Worm (Caenorhabditis elegans) whole organism, L2 larva: ENCODE results near the gene elt-3.

ENCODE experiments used
- F13H6.1 ChIP-seq: sonication (generic microtip); optimal IDR thresholded peaks from 2 replicates; lab custom pipeline; 2016; ENCODE audit warnings: missing genetic modification characterization, missing compliant biosample characterization
- alr-1 ChIP-seq: fragments of 150-350 bp; optimal IDR thresholded peaks from 2 replicates; lab custom pipeline; 2014; ENCODE audit warnings: missing biosample characterization, missing genetic modification characterization
- aly-2 ChIP-seq: fragments of 150-350 bp; optimal IDR thresholded peaks from 2 replicates; lab custom pipeline; 2014; ENCODE audit warnings: missing biosample characterization, missing genetic modification characterization
- blmp-1 ChIP-seq: sonication (generic microtip); optimal IDR thresholded peaks from 2 replicates; lab custom pipeline; 2017; ENCODE audit warnings: missing genetic modification characterization, mild to moderate bottlenecking, missing compliant biosample characterization, antibody characterized with exemption, moderate library complexity; ENCODE audit not compliant: insufficient read depth
- ceh-16 ChIP-seq: fragments of 150-350 bp; optimal IDR thresholded peaks from 2 replicates; lab custom pipeline; 2014; ENCODE audit warnings: missing biosample characterization, missing genetic modification characterization
- crh-2 ChIP-seq: sonication (generic microtip); optimal IDR thresholded peaks from 2 replicates; lab custom pipeline; 2017; ENCODE audit warnings: missing biosample characterization, missing genetic modification characterization
- dmd-4 ChIP-seq: sonication (generic microtip); optimal IDR thresholded peaks from 2 replicates; lab custom pipeline; 2017; ENCODE audit warnings: missing biosample characterization, missing genetic modification characterization
- elt-1 ChIP-seq: fragments of 150-350 bp; optimal IDR thresholded peaks from 2 replicates; lab custom pipeline; 2014; ENCODE audit warnings: missing biosample characterization, missing genetic modification characterization
- elt-3 ChIP-seq: sonication (generic microtip); optimal IDR thresholded peaks from 2 replicates; lab custom pipeline; 2017; ENCODE audit warnings: missing biosample characterization, missing genetic modification characterization
- fos-1 ChIP-seq: fragments of 150-350 bp; optimal IDR thresholded peaks from 2 replicates; lab custom pipeline; 2014; ENCODE audit warnings: missing biosample characterization, missing genetic modification characterization
- lin-11 ChIP-seq: fragments of 150-350 bp; sonication (generic microtip); optimal IDR thresholded peaks from 2 replicates; lab custom pipeline; 2014; ENCODE audit warnings: missing biosample characterization, missing genetic modification characterization, inconsistent platforms, mixed read lengths
- lin-13 ChIP-seq: fragments of 150-350 bp; optimal IDR thresholded peaks from 2 replicates; lab custom pipeline; 2014; ENCODE audit warnings: missing biosample characterization, missing genetic modification reagents, missing genetic modification characterization
- lin-39 ChIP-seq: fragments of 150-350 bp; optimal IDR thresholded peaks from 2 replicates; lab custom pipeline; 2014; ENCODE audit warnings: missing biosample characterization, missing genetic modification reagents, missing genetic modification characterization
- mab-5 ChIP-seq: fragments of 150-350 bp; optimal IDR thresholded peaks from 2 replicates; lab custom pipeline; 2014; ENCODE audit warnings: missing biosample characterization, missing genetic modification characterization
- mdl-1 ChIP-seq, 2 experiments: fragments of 150-350 bp in 1 of 2; sonication (generic microtip) in 1 of 2; optimal IDR thresholded peaks; 2 replicates each; lab custom pipeline; 2017; ENCODE audit warnings: missing biosample characterization in 2 of 2, missing genetic modification characterization in 2 of 2
- nhr-10 ChIP-seq: sonication (generic microtip); optimal IDR thresholded peaks from 2 replicates; lab custom pipeline; 2017; ENCODE audit warnings: missing biosample characterization, missing genetic modification characterization
- nhr-11 ChIP-seq: fragments of 150-350 bp; optimal IDR thresholded peaks from 2 replicates; lab custom pipeline; 2014; ENCODE audit warnings: missing biosample characterization, missing genetic modification characterization
- nhr-12 ChIP-seq: fragments of 150-350 bp; optimal IDR thresholded peaks from 2 replicates; lab custom pipeline; 2014; ENCODE audit warnings: missing biosample characterization, missing genetic modification characterization
- nhr-129 ChIP-seq: fragments of 150-350 bp; optimal IDR thresholded peaks from 2 replicates; lab custom pipeline; 2014; ENCODE audit warnings: missing biosample characterization, missing genetic modification characterization
- nhr-23 ChIP-seq: fragments of 150-350 bp; optimal IDR thresholded peaks from 2 replicates; lab custom pipeline; 2014; ENCODE audit warnings: missing biosample characterization, missing genetic modification reagents, missing genetic modification characterization
- nhr-237 ChIP-seq: fragments of 150-350 bp; optimal IDR thresholded peaks from 2 replicates; lab custom pipeline; 2014; ENCODE audit warnings: missing biosample characterization, missing genetic modification characterization
- nhr-25 ChIP-seq: fragments of 150-350 bp; sonication (generic microtip); optimal IDR thresholded peaks from 3 replicates; lab custom pipeline; 2014; ENCODE audit warnings: missing biosample characterization, missing genetic modification characterization
- nhr-6 ChIP-seq: fragments of 150-350 bp; optimal IDR thresholded peaks from 2 replicates; lab custom pipeline; 2014; ENCODE audit warnings: missing biosample characterization, missing genetic modification characterization
- sem-4 ChIP-seq: fragments of 150-350 bp; optimal IDR thresholded peaks from 2 replicates; lab custom pipeline; 2014; ENCODE audit warnings: missing biosample characterization, missing genetic modification reagents, missing genetic modification characterization
- sma-3 ChIP-seq: sonication (generic microtip); optimal IDR thresholded peaks from 2 replicates; lab custom pipeline; 2016; ENCODE audit warnings: missing genetic modification reagents, missing genetic modification characterization, missing compliant biosample characterization
- sma-9 ChIP-seq, 2 experiments: fragments of 150-350 bp in 1 of 2; sonication (generic microtip) in 1 of 2; optimal IDR thresholded peaks; 2 replicates each; lab custom pipeline; 2014 to 2016; ENCODE audit warnings: missing genetic modification characterization in 2 of 2, mild to moderate bottlenecking in 1 of 2, missing biosample characterization in 1 of 2, missing compliant biosample characterization in 1 of 2, missing genetic modification reagents in 1 of 2, moderate library complexity in 1 of 2
- snpc-4 ChIP-seq: fragments of 150-350 bp; optimal IDR thresholded peaks from 2 replicates; lab custom pipeline; 2014; ENCODE audit warnings: missing biosample characterization, missing genetic modification characterization
- unc-62 ChIP-seq: fragments of 150-350 bp; optimal IDR thresholded peaks from 2 replicates; lab custom pipeline; 2014; ENCODE audit warnings: missing biosample characterization, missing genetic modification reagents, missing genetic modification characterization
- zag-1 ChIP-seq: fragments of 150-350 bp; optimal IDR thresholded peaks from 2 replicates; lab custom pipeline; 2014; ENCODE audit warnings: missing biosample characterization, missing genetic modification characterization
- ztf-1 ChIP-seq: fragments of 200-800 bp; sonication (Bioruptor generic); conservative IDR thresholded peaks from 2 replicates; pipeline ENCODE4 v1.3.6; 2022; ENCODE audit warnings: missing genetic modification characterization, missing compliant biosample characterization
- ztf-11 ChIP-seq: sonication (generic microtip); optimal IDR thresholded peaks from 2 replicates; lab custom pipeline; 2017; ENCODE audit warnings: missing biosample characterization, missing genetic modification characterization
- ztf-4 ChIP-seq: fragments of 150-350 bp; optimal IDR thresholded peaks from 2 replicates; lab custom pipeline; 2014; ENCODE audit warnings: missing biosample characterization, missing genetic modification characterization

The elt-3 gene

DNA sequence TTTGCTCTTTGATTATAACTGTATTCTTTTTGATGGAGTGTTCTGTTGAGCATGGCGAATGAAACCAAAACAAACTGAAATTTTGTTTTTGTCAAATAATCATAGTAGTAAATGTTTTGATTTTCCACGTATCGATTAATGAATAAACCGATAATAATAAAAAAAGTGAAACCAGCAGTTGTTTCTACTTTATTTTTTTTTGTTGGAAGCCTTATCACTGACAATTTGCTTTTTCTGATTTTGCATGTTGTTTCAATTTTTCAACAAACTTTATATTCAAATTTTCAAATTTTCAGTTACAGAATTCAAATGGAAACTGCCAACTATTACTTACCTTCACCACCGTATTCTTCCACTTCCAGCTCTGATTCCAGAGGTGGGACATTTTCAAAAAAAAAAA, at the start of gene elt-3:
TSS of gene elt-3 (plus strand) at position 301 of the 400 bp plus-strand sequence.
- TF ChIP-seq blmp-1 (no peak), crh-2 (tag; lab: Kevin White, UChicago) (no peak), aly-2 (no peak), unc-62 (GFP tag; lab: Kevin White, UChicago) (no peak), lin-11 (tag; lab: Kevin White, UChicago) (no peak), sma-3 (no peak), elt-3 (no peak), nhr-10 (tag; lab: Kevin White, UChicago) (no peak), nhr-11 (tag; lab: Kevin White, UChicago) (no peak), nhr-23 (tag; lab: Kevin White, UChicago) (no peak), ztf-4 (no peak), ztf-1 (GFP tag; lab: Robert Waterston, UW) (no peak), mab-5 (tag; lab: Kevin White, UChicago) (no peak), nhr-6 (no peak), lin-39 (tag; lab: Kevin White, UChicago) (no peak), ztf-11 (tag; lab: Kevin White, UChicago) (no peak)
- TF ChIP-seq, all 48 proteins: peak for 0

- no peak for TF ChIP-seq ztf-4
- no peak for TF ChIP-seq snpc-4
- no peak for TF ChIP-seq nhr-25 (tag; lab: Kevin White, UChicago)
- TF ChIP-seq ceh-16 (tag; lab: Kevin White, UChicago), result no peak
- TF ChIP-seq sma-9 (GFP tag; optimal IDR thresholded peaks at IDR 0.05; lab: Kevin White, UChicago), result peak; percentile 44
- TF ChIP-seq sma-9 (tag; optimal IDR thresholded peaks at IDR 0.05; lab: Kevin White, UChicago), result no peak
- TF ChIP-seq crh-2 (tag; lab: Kevin White, UChicago), result peak; percentile 53
- TF ChIP-seq fos-1 (tag; lab: Kevin White, UChicago), result peak; percentile 91
- TF ChIP-seq nhr-129 (tag; lab: Kevin White, UChicago), result peak; percentile 36
- TF ChIP-seq F13H6.1 (tag; lab: Kevin White, UChicago), result peak; percentile 7
- TF ChIP-seq dmd-4 (tag; lab: Kevin White, UChicago), result no peak
- no peak for TF ChIP-seq unc-62 (GFP tag; lab: Kevin White, UChicago)
- no peak for TF ChIP-seq zag-1 (tag; lab: Kevin White, UChicago)
- no peak for TF ChIP-seq alr-1 (tag; lab: Kevin White, UChicago)
- no peak for TF ChIP-seq nhr-11 (tag; lab: Kevin White, UChicago)
Measured at ce11 chrX:13885131-13885530, 49.5 kb upstream of the elt-3 start.

ce11 chrX:13886195-13886594, 48.5 kb upstream of the elt-3 start:
- TF ChIP-seq ztf-4, result no peak
- TF ChIP-seq mdl-1 (tag; optimal IDR thresholded peaks at IDR 0.05; lab: Kevin White, UChicago), result no peak
- no peak for TF ChIP-seq crh-2 (tag; lab: Kevin White, UChicago)
- no peak for TF ChIP-seq sem-4 (tag; lab: Kevin White, UChicago)

DNA sequence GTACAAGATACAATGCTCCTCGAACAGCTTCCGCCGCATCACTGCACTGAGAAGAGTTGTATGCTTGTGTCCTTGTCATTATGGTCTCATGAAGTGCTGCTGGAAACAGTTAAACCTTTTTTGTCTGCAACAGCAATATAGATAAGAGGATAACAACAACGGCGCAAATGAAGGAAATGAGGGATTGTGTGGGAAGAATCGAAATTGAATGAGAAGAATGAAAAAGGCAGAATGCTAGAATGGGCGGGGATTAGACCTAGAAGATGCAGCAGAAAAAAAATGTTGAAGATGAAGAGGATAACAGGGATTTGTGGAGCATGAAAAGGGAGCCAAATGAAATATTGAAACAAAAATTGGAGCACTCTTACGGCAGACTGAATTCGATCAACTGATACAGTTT, 41.4 kb upstream of the elt-3 start, which contains the start of gene sra-37:
TSS of gene sra-37 (minus strand) at position 101 of the 400 bp plus-strand sequence.
- TF ChIP-seq nhr-23 (tag; lab: Kevin White, UChicago) (no peak), nhr-12 (tag; lab: Kevin White, UChicago) (no peak), lin-13 (no peak), ztf-4 (no peak), lin-39 (tag; lab: Kevin White, UChicago) (no peak)

DNA sequence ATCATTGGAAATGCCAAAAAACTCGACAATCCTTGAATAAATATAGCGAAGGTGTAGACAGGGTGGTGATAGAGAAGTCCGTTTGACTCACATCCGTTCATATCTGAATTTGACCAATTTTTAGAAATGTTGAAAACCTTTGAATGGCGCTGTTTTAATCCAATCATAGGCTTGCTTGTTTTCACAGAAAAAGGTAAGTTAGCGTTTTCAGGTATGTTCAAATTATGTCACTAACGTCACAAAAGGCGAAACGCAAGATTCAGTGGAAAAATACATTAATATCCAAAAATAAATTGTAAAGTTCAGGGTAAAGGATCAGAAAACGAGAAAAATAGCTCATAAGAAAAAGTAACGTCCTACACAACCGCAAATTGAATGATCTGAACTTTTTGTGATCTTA, 34.6 kb upstream of the elt-3 start, which contains the start of gene sra-38:
TSS of gene sra-38 (minus strand) at position 101 of the 400 bp plus-strand sequence.
- TF ChIP-seq sma-9 (GFP tag; optimal IDR thresholded peaks at IDR 0.05; lab: Kevin White, UChicago), result no peak
- TF ChIP-seq sma-9 (tag; optimal IDR thresholded peaks at IDR 0.05; lab: Kevin White, UChicago), result no peak
- TF ChIP-seq fos-1 (tag; lab: Kevin White, UChicago), result no peak
- no peak for TF ChIP-seq ztf-4
- TF ChIP-seq crh-2 (tag; lab: Kevin White, UChicago), result no peak
- TF ChIP-seq dmd-4 (tag; lab: Kevin White, UChicago), result no peak
- no peak for TF ChIP-seq nhr-11 (tag; lab: Kevin White, UChicago)
- no peak for TF ChIP-seq elt-1 (tag; lab: Kevin White, UChicago)
- no peak for TF ChIP-seq zag-1 (tag; lab: Kevin White, UChicago)
- TF ChIP-seq nhr-6, result no peak
- no peak for TF ChIP-seq blmp-1
- TF ChIP-seq nhr-237 (tag; lab: Kevin White, UChicago), result no peak
- no peak for TF ChIP-seq unc-62 (GFP tag; lab: Kevin White, UChicago)
